Worm (Caenorhabditis elegans) whole organism, L4 larva: ENCODE data around the gene C27D6.1.
A peak's percentile ranks its signal among the peaks of the same experiment; 100 is the strongest.

Experiments used
- R02D3.7 ChIP-seq: fragments of 150-350 bp; sonication (generic microtip); optimal IDR thresholded peaks from 3 replicates; lab custom pipeline; 2014; ENCODE audit warnings: missing biosample characterization, missing genetic modification characterization
- ZK337.2 ChIP-seq: fragments of 200-800 bp; sonication (Bioruptor generic); IDR thresholded peaks from 2 replicates; pipeline ENCODE4 v1.3.6; 2022; ENCODE audit warnings: missing genetic modification reagents, missing genetic modification characterization, missing compliant biosample characterization
- aha-1 ChIP-seq: fragments of 150-350 bp; peaks from one replicate; lab custom pipeline; 2014; ENCODE audit warnings: missing biosample characterization, missing genetic modification characterization
- aly-2 ChIP-seq: sonication (generic microtip); optimal IDR thresholded peaks from 2 replicates; lab custom pipeline; 2018; ENCODE audit warnings: missing biosample characterization, missing genetic modification characterization
- ama-1 ChIP-seq: fragments of 150-350 bp; optimal IDR thresholded peaks from 2 replicates; lab custom pipeline; 2014; ENCODE audit warnings: inconsistent platforms, mixed read lengths
- attf-4 ChIP-seq: sonication (generic microtip); optimal IDR thresholded peaks from 3 replicates; lab custom pipeline; 2017; ENCODE audit warnings: missing biosample characterization, missing genetic modification characterization
- ceh-82 ChIP-seq: sonication (generic microtip); optimal IDR thresholded peaks from 2 replicates; lab custom pipeline; 2017; ENCODE audit warnings: missing biosample characterization, missing genetic modification characterization
- ces-1 ChIP-seq: fragments of 150-350 bp; sonication (generic microtip); optimal IDR thresholded peaks from 4 replicates; lab custom pipeline; 2014; ENCODE audit warnings: missing biosample characterization, missing genetic modification reagents, missing genetic modification characterization
- daf-8 ChIP-seq: fragments of 200-800 bp; sonication (Bioruptor generic); IDR thresholded peaks from 2 replicates; pipeline ENCODE4 v1.3.6; 2022; ENCODE audit warnings: missing genetic modification characterization, missing compliant biosample characterization
- dmd-6 ChIP-seq: fragments of 200-800 bp; sonication (Bioruptor generic); IDR thresholded peaks from 2 replicates; pipeline ENCODE4 v1.3.6; 2022; ENCODE audit warnings: missing genetic modification reagents, missing genetic modification characterization, missing compliant biosample characterization
- dpl-1 ChIP-seq: fragments of 150-350 bp; optimal IDR thresholded peaks from 2 replicates; lab custom pipeline; 2014; ENCODE audit warnings: missing biosample characterization, missing genetic modification reagents, missing genetic modification characterization
- dve-1 ChIP-seq: sonication (generic microtip); optimal IDR thresholded peaks from 2 replicates; lab custom pipeline; 2017; ENCODE audit warnings: antibody characterized with exemption, mild to moderate bottlenecking, missing genetic modification characterization, missing compliant biosample characterization; ENCODE audit not compliant: insufficient read depth
- egl-43 ChIP-seq: fragments of 200-800 bp; sonication (Bioruptor generic); IDR thresholded peaks from 2 replicates; pipeline ENCODE4 v1.3.6; 2022; ENCODE audit warnings: missing genetic modification reagents, missing genetic modification characterization, missing compliant biosample characterization
- fkh-10 ChIP-seq: fragments of 150-350 bp; optimal IDR thresholded peaks from 2 replicates; lab custom pipeline; 2014; ENCODE audit warnings: missing biosample characterization, missing genetic modification reagents, missing genetic modification characterization
- jun-1 ChIP-seq: fragments of 150-350 bp; optimal IDR thresholded peaks from 2 replicates; lab custom pipeline; 2014; ENCODE audit warnings: missing biosample characterization, missing genetic modification reagents, missing genetic modification characterization
- lim-7 ChIP-seq: fragments of 200-800 bp; sonication (Bioruptor generic); IDR thresholded peaks from 2 replicates; pipeline ENCODE4 v1.3.6; 2022; ENCODE audit warnings: missing genetic modification characterization, missing compliant biosample characterization
- lin-13 ChIP-seq: fragments of 150-350 bp; optimal IDR thresholded peaks from 2 replicates; lab custom pipeline; 2014; ENCODE audit warnings: missing biosample characterization, missing genetic modification reagents, missing genetic modification characterization
- madf-5 ChIP-seq, 2 experiments: fragments of 200-800 bp; sonication (Bioruptor generic); IDR thresholded peaks; 2 replicates each; pipeline ENCODE4 v1.3.6; 2022; ENCODE audit warnings: missing compliant biosample characterization in 2 of 2, missing genetic modification characterization in 2 of 2
- mep-1 ChIP-seq: fragments of 150-350 bp; sonication (generic microtip); optimal IDR thresholded peaks from 3 replicates; lab custom pipeline; 2014; ENCODE audit warnings: missing biosample characterization, missing genetic modification characterization
- nhr-102 ChIP-seq: sonication (generic microtip); optimal IDR thresholded peaks from 2 replicates; lab custom pipeline; 2016; ENCODE audit warnings: mild to moderate bottlenecking, missing genetic modification characterization, moderate library complexity, missing compliant biosample characterization
- nhr-111 ChIP-seq: fragments of 200-800 bp; sonication (Bioruptor generic); optimal IDR thresholded peaks from 2 replicates; lab custom pipeline; 2018; ENCODE audit warnings: mild to moderate bottlenecking, missing genetic modification characterization, missing compliant biosample characterization
- nhr-237 ChIP-seq: sonication (generic microtip); optimal IDR thresholded peaks from 2 replicates; lab custom pipeline; 2017; ENCODE audit warnings: missing biosample characterization, missing genetic modification characterization
- nhr-41 ChIP-seq: fragments of 200-800 bp; sonication (Bioruptor generic); IDR thresholded peaks from 2 replicates; pipeline ENCODE4 v1.3.6; 2022; ENCODE audit warnings: missing genetic modification reagents, missing genetic modification characterization, missing compliant biosample characterization
- nhr-77 ChIP-seq: fragments of 150-350 bp; optimal IDR thresholded peaks from 2 replicates; lab custom pipeline; 2014; ENCODE audit warnings: missing biosample characterization, missing genetic modification characterization
- pha-4 ChIP-seq, 2 experiments: fragments of 150-350 bp in 1 of 2; fragments of 200-800 bp in 1 of 2; sonication (Bioruptor generic) in 1 of 2; IDR thresholded peaks in 1 of 2; optimal IDR thresholded peaks in 1 of 2; 2 replicates each; pipeline versions ENCODE4 v1.3.6 to Lab custom; 2014 to 2022; ENCODE audit warnings: missing genetic modification characterization in 2 of 2, missing genetic modification reagents in 2 of 2, missing biosample characterization in 1 of 2, missing compliant biosample characterization in 1 of 2
- php-3 ChIP-seq: fragments of 200-800 bp; sonication (Bioruptor generic); IDR thresholded peaks from 2 replicates; pipeline ENCODE4 v1.3.6; 2022; ENCODE audit warnings: missing genetic modification reagents, missing genetic modification characterization, missing compliant biosample characterization
- pqm-1 ChIP-seq: sonication (generic microtip); optimal IDR thresholded peaks from 2 replicates; lab custom pipeline; 2017; ENCODE audit warnings: missing biosample characterization, missing genetic modification characterization
- saeg-2 ChIP-seq: fragments of 200-800 bp; sonication (Bioruptor generic); IDR thresholded peaks from 2 replicates; pipeline ENCODE4 v1.3.6; 2022; ENCODE audit warnings: missing genetic modification reagents, missing genetic modification characterization, missing compliant biosample characterization
- snpc-1.2 ChIP-seq: fragments of 200-800 bp; sonication (Bioruptor generic); IDR thresholded peaks from 2 replicates; pipeline ENCODE4 v1.3.6; 2022; ENCODE audit warnings: missing genetic modification reagents, missing genetic modification characterization, missing compliant biosample characterization
- tra-1 ChIP-seq: fragments of 200-800 bp; sonication (Bioruptor generic); IDR thresholded peaks from 2 replicates; pipeline ENCODE4 v1.3.6; 2022; ENCODE audit warnings: missing genetic modification reagents, missing genetic modification characterization, missing compliant biosample characterization
- unc-130 ChIP-seq: sonication (generic microtip); optimal IDR thresholded peaks from 2 replicates; lab custom pipeline; 2016; ENCODE audit warnings: missing genetic modification reagents, missing genetic modification characterization, missing compliant biosample characterization
- unc-62 ChIP-seq, 3 experiments: fragments of 150-350 bp in 1 of 3; sonication (generic microtip); optimal IDR thresholded peaks in 2 of 3; peaks in 1 of 3; 1 replicate in 1 of 3; 2 replicates in 2 of 3; lab custom pipeline; 2014 to 2017; ENCODE audit warnings: missing biosample characterization in 3 of 3, missing genetic modification characterization in 3 of 3, missing genetic modification reagents in 3 of 3, missing genotype in 1 of 3
- zag-1 ChIP-seq: fragments of 150-350 bp; optimal IDR thresholded peaks from 2 replicates; lab custom pipeline; 2014; ENCODE audit warnings: missing biosample characterization, missing genetic modification characterization
- zip-11 ChIP-seq: fragments of 200-800 bp; sonication (Bioruptor generic); IDR thresholded peaks from 2 replicates; pipeline ENCODE4 v1.3.6; 2022; ENCODE audit warnings: missing genetic modification characterization, missing compliant biosample characterization

Gene C27D6.1

ce11 chrII:5163283-5163682 is 9.3 kb upstream of the C27D6.1 start, which contains the start of gene srb-5:
Gene srb-5, minus strand, starts transcription at chrII:5163383.
- no peak for TF ChIP-seq snpc-1.2 (GFP tag; lab: Robert Waterston, UW)
- no peak for TF ChIP-seq egl-43 (GFP tag; lab: Robert Waterston, UW)

DNA sequence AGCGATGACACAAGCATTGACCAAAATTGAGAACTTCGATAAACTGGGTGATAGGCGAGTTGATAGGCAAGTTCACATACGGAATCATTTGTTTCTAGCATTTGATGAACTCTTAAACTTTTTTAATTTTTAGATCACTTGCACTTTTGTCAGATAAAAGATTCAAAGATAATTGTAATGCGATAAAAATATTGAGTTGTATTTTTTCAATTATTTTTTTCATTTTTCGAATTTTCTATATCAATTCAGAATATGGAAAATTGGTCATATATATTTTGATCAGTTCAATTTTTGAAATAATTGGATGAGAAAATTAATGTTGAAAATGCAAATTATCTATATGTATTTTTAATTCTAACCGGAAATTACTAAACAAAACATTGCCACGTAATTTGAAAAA is 5.8 kb upstream of the C27D6.1 start, which contains the start of gene srb-3:
srb-3 (minus strand) TSS at position 101 of the 400 bp plus-strand sequence.
- no peak for TF ChIP-seq nhr-41

DNA sequence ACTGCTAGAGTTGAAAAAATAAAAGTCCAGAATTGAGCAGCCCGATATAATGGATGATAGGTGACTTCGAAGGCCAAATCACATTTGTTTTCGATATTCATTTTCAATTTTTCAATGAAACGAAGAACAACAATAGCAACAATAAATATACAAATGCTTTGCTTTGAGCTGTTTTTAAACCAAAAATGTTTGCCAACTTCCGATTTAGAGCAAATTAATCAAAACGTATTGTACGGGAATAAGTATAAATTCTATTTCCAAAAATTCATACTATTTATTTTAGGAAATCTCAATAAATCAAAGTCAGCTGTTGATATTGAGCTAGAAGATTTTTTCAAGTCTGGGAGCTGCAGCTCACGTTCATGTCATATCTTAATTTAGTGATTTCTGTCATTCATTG is 1.6 kb upstream of the C27D6.1 start, which contains the start of gene srb-1:
srb-1 (minus strand) TSS at position 101 of the 400 bp plus-strand sequence.
- no peak for TF ChIP-seq daf-8
- TF ChIP-seq unc-62 (GFP tag; optimal IDR thresholded peaks at IDR 0.05 in 1 of 2; lab: Kevin White, UChicago), result peak in 1 of 2 experiments; percentile 15
- no peak for TF ChIP-seq unc-62 (tag; optimal IDR thresholded peaks at IDR 0.05; lab: Kevin White, UChicago)

- TF ChIP-seq tra-1 (GFP tag; lab: Robert Waterston, UW), result no peak
- no peak for TF ChIP-seq dpl-1
- no peak for TF ChIP-seq unc-130 (GFP tag; lab: Kevin White, UChicago)
- TF ChIP-seq ces-1, result no peak
- no peak for TF ChIP-seq lim-7 (GFP tag; lab: Robert Waterston, UW)
Observed at ce11 chrII:5171610-5172009, 941 bp upstream of the C27D6.1 start, which contains the start of gene C27D6.15. Gene C27D6.15, plus strand, starts transcription at chrII:5171910.

- no peak for TF ChIP-seq attf-4 (tag; lab: Kevin White, UChicago)
- TF ChIP-seq dve-1 (tag; lab: Kevin White, UChicago), result no peak
- TF ChIP-seq fkh-10 (GFP tag; lab: Kevin White, UChicago), result no peak
- no peak for TF ChIP-seq lin-13 (GFP tag; lab: Kevin White, UChicago)
- no peak for TF ChIP-seq jun-1 (tag; lab: Kevin White, UChicago)
- no peak for TF ChIP-seq php-3 (GFP tag; lab: Robert Waterston, UW)
- no peak for TF ChIP-seq ceh-82 (tag; lab: Kevin White, UChicago)
- no peak for TF ChIP-seq unc-62 (GFP tag; optimal IDR thresholded peaks at IDR 0.05 in 1 of 2; lab: Kevin White, UChicago)
- TF ChIP-seq unc-62 (tag; optimal IDR thresholded peaks at IDR 0.05; lab: Kevin White, UChicago), result no peak
- no peak for TF ChIP-seq zag-1 (tag; lab: Kevin White, UChicago)
- no peak for TF ChIP-seq aha-1 (tag; lab: Kevin White, UChicago)
- no peak for TF ChIP-seq nhr-237 (tag; lab: Kevin White, UChicago)
- no peak for TF ChIP-seq zip-11 (GFP tag; lab: Robert Waterston, UW)
- no peak for TF ChIP-seq nhr-111 (GFP tag; lab: Kevin White, UChicago)
- no peak for TF ChIP-seq saeg-2 (GFP tag; lab: Robert Waterston, UW)
- no peak for TF ChIP-seq ama-1 (lab: Kevin White, UChicago)
- TF ChIP-seq dmd-6 (GFP tag; lab: Robert Waterston, UW), result no peak
- no peak for TF ChIP-seq madf-5 (GFP tag; IDR thresholded peaks at IDR 0.05; lab: Robert Waterston, UW)
- TF ChIP-seq nhr-77 (tag; lab: Kevin White, UChicago), result no peak
- TF ChIP-seq pha-4 (GFP tag; IDR thresholded peaks at IDR 0.05; lab: Robert Waterston, UW), result no peak
- TF ChIP-seq pha-4 (tag; optimal IDR thresholded peaks at IDR 0.05; lab: Kevin White, UChicago), result no peak
Observed at ce11 chrII:5174370-5174769, 1.8 kb downstream of the C27D6.1 start, which contains the start of gene C27D6.3. Gene C27D6.3, minus strand, starts transcription at chrII:5174470.

DNA sequence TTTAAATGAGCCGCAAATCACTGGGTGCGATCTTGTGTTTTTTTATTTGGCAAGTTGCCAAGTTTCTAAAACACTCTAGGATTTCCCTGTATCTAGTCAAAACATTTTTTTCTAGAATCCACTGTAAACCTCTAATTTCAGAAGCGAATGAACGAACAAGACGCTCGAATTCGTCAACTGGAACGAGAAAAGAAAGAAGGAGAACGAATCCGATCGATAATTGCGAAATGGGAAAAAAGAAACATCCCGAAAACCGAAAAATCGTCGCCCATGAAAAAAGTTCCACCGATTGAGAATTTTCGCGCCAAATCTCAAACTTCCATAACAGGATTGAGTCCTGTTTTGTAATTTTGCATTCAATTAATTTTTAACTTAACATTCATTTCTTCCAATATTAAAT is 4.4 kb downstream of the C27D6.1 start:
- peak in 1 of 2 experiments; percentile 37 for TF ChIP-seq unc-62 (GFP tag; optimal IDR thresholded peaks at IDR 0.05 in 1 of 2; lab: Kevin White, UChicago)
- TF ChIP-seq unc-62 (tag; optimal IDR thresholded peaks at IDR 0.05; lab: Kevin White, UChicago), result no peak
- no peak for TF ChIP-seq mep-1 (tag; lab: Kevin White, UChicago)
- TF ChIP-seq aha-1 (tag; lab: Kevin White, UChicago), result peak; percentile 93
- no peak for TF ChIP-seq ZK337.2 (GFP tag; lab: Robert Waterston, UW)
- TF ChIP-seq nhr-102 (tag; lab: Kevin White, UChicago), result no peak
- no peak for TF ChIP-seq pqm-1 (tag; lab: Kevin White, UChicago)
- TF ChIP-seq aly-2 (tag; lab: Kevin White, UChicago), result no peak
- TF ChIP-seq R02D3.7 (tag; lab: Kevin White, UChicago), result no peak
